Worm (Caenorhabditis elegans) whole organism, L2 larva: ENCODE data around the gene sru-9.

Experiments used
- alr-1 ChIP-seq: fragments of 150-350 bp; optimal IDR thresholded peaks from 2 replicates; lab custom pipeline; 2014; ENCODE audit warnings: missing biosample characterization, missing genetic modification characterization
- aly-2 ChIP-seq: fragments of 150-350 bp; optimal IDR thresholded peaks from 2 replicates; lab custom pipeline; 2014; ENCODE audit warnings: missing biosample characterization, missing genetic modification characterization
- ceh-16 ChIP-seq: fragments of 150-350 bp; optimal IDR thresholded peaks from 2 replicates; lab custom pipeline; 2014; ENCODE audit warnings: missing biosample characterization, missing genetic modification characterization
- ceh-82 ChIP-seq: fragments of 150-350 bp; optimal IDR thresholded peaks from 2 replicates; lab custom pipeline; 2014; ENCODE audit warnings: missing biosample characterization, missing genetic modification characterization
- elt-1 ChIP-seq: fragments of 150-350 bp; optimal IDR thresholded peaks from 2 replicates; lab custom pipeline; 2014; ENCODE audit warnings: missing biosample characterization, missing genetic modification characterization
- elt-3 ChIP-seq: sonication (generic microtip); optimal IDR thresholded peaks from 2 replicates; lab custom pipeline; 2017; ENCODE audit warnings: missing biosample characterization, missing genetic modification characterization
- fos-1 ChIP-seq: fragments of 150-350 bp; optimal IDR thresholded peaks from 2 replicates; lab custom pipeline; 2014; ENCODE audit warnings: missing biosample characterization, missing genetic modification characterization
- gmeb-1 ChIP-seq: fragments of 150-350 bp; optimal IDR thresholded peaks from 2 replicates; lab custom pipeline; 2014; ENCODE audit warnings: missing biosample characterization, missing genetic modification characterization
- lin-13 ChIP-seq: fragments of 150-350 bp; optimal IDR thresholded peaks from 2 replicates; lab custom pipeline; 2014; ENCODE audit warnings: missing biosample characterization, missing genetic modification reagents, missing genetic modification characterization
- lin-39 ChIP-seq: fragments of 150-350 bp; optimal IDR thresholded peaks from 2 replicates; lab custom pipeline; 2014; ENCODE audit warnings: missing biosample characterization, missing genetic modification reagents, missing genetic modification characterization
- lsy-2 ChIP-seq, 2 experiments: fragments of 150-350 bp in 1 of 2; sonication (generic microtip) in 1 of 2; optimal IDR thresholded peaks; 2 replicates each; lab custom pipeline; 2014 to 2017; ENCODE audit warnings: missing biosample characterization in 2 of 2, missing genetic modification characterization in 2 of 2
- mdl-1 ChIP-seq, 2 experiments: fragments of 150-350 bp in 1 of 2; sonication (generic microtip) in 1 of 2; optimal IDR thresholded peaks; 2 replicates each; lab custom pipeline; 2017; ENCODE audit warnings: missing biosample characterization in 2 of 2, missing genetic modification characterization in 2 of 2
- nhr-11 ChIP-seq: fragments of 150-350 bp; optimal IDR thresholded peaks from 2 replicates; lab custom pipeline; 2014; ENCODE audit warnings: missing biosample characterization, missing genetic modification characterization
- nhr-129 ChIP-seq: fragments of 150-350 bp; optimal IDR thresholded peaks from 2 replicates; lab custom pipeline; 2014; ENCODE audit warnings: missing biosample characterization, missing genetic modification characterization
- nhr-21 ChIP-seq: fragments of 150-350 bp; optimal IDR thresholded peaks from 2 replicates; lab custom pipeline; 2014; ENCODE audit warnings: missing biosample characterization, missing genetic modification characterization
- nhr-25 ChIP-seq: fragments of 150-350 bp; sonication (generic microtip); optimal IDR thresholded peaks from 3 replicates; lab custom pipeline; 2014; ENCODE audit warnings: missing biosample characterization, missing genetic modification characterization
- nhr-6 ChIP-seq: fragments of 150-350 bp; optimal IDR thresholded peaks from 2 replicates; lab custom pipeline; 2014; ENCODE audit warnings: missing biosample characterization, missing genetic modification characterization
- skn-1 ChIP-seq: sonication (generic microtip); optimal IDR thresholded peaks from 2 replicates; lab custom pipeline; 2017; ENCODE audit warnings: missing biosample characterization, missing genetic modification characterization
- sma-3 ChIP-seq: sonication (generic microtip); optimal IDR thresholded peaks from 2 replicates; lab custom pipeline; 2016; ENCODE audit warnings: missing genetic modification reagents, missing genetic modification characterization, missing compliant biosample characterization
- snpc-4 ChIP-seq: fragments of 150-350 bp; optimal IDR thresholded peaks from 2 replicates; lab custom pipeline; 2014; ENCODE audit warnings: missing biosample characterization, missing genetic modification characterization
- unc-39 ChIP-seq: fragments of 150-350 bp; optimal IDR thresholded peaks from 2 replicates; lab custom pipeline; 2014; ENCODE audit warnings: missing biosample characterization, missing genetic modification characterization
- unc-55 ChIP-seq: fragments of 150-350 bp; sonication (generic microtip); optimal IDR thresholded peaks from 3 replicates; lab custom pipeline; 2014; ENCODE audit warnings: missing biosample characterization, missing genetic modification reagents, missing genetic modification characterization
- unc-62 ChIP-seq: fragments of 150-350 bp; optimal IDR thresholded peaks from 2 replicates; lab custom pipeline; 2014; ENCODE audit warnings: missing biosample characterization, missing genetic modification reagents, missing genetic modification characterization
- zag-1 ChIP-seq: fragments of 150-350 bp; optimal IDR thresholded peaks from 2 replicates; lab custom pipeline; 2014; ENCODE audit warnings: missing biosample characterization, missing genetic modification characterization

sru-9 gene

ce11 chrIV:13632613-13633012 is 43.8 kb downstream of the sru-9 start:
- TF ChIP-seq lin-39 (tag; lab: Kevin White, UChicago) (no peak), unc-55 (GFP tag; lab: Kevin White, UChicago) (no peak), elt-1 (tag; lab: Kevin White, UChicago) (no peak), alr-1 (no peak), unc-62 (GFP tag; lab: Kevin White, UChicago) (no peak)

- TF ChIP-seq nhr-21 (tag; lab: Kevin White, UChicago) (no peak), unc-55 (GFP tag; lab: Kevin White, UChicago) (no peak), zag-1 (tag; lab: Kevin White, UChicago) (no peak), lin-13 (no peak), fos-1 (tag; lab: Kevin White, UChicago) (no peak), unc-39 (tag; lab: Kevin White, UChicago) (no peak), sma-3 (GFP tag; lab: Kevin White, UChicago) (no peak)
These were observed 44.4 kb downstream of the sru-9 start, which contains the start of gene fbxa-98 for ce11 chrIV:13633165-13633564. TSS of gene fbxa-98 (plus strand) at chrIV:13633407.

ce11 chrIV:13636975-13637374 is 48.2 kb downstream of the sru-9 start, which contains the start of gene C08F11.7:
TSS of gene C08F11.7 (plus strand) at chrIV:13637275.
- no peak for TF ChIP-seq nhr-129 (tag; lab: Kevin White, UChicago)
- TF ChIP-seq aly-2 = no peak
- no peak for TF ChIP-seq fos-1 (tag; lab: Kevin White, UChicago)
- TF ChIP-seq unc-62 (GFP tag; lab: Kevin White, UChicago) = no peak
- TF ChIP-seq mdl-1 (tag; optimal IDR thresholded peaks at IDR 0.05; lab: Kevin White, UChicago) = no peak
- no peak for TF ChIP-seq nhr-21 (tag; lab: Kevin White, UChicago)
- TF ChIP-seq snpc-4 (tag; lab: Kevin White, UChicago) = no peak
- no peak for TF ChIP-seq lin-39 (tag; lab: Kevin White, UChicago)
- TF ChIP-seq ceh-82 (tag; lab: Kevin White, UChicago) = no peak
- TF ChIP-seq nhr-6 (tag; lab: Kevin White, UChicago) = no peak
- TF ChIP-seq nhr-25 (tag; lab: Kevin White, UChicago) = no peak
- no peak for TF ChIP-seq unc-55 (GFP tag; lab: Kevin White, UChicago)
- no peak for TF ChIP-seq elt-3 (tag; lab: Kevin White, UChicago)
- no peak for TF ChIP-seq unc-39 (tag; lab: Kevin White, UChicago)
- no peak for TF ChIP-seq lsy-2 (tag; optimal IDR thresholded peaks at IDR 0.05; lab: Kevin White, UChicago)
- no peak for TF ChIP-seq nhr-11 (tag; lab: Kevin White, UChicago)
- no peak for TF ChIP-seq ceh-16

- TF ChIP-seq nhr-6 (tag; lab: Kevin White, UChicago) (no peak), fos-1 (tag; lab: Kevin White, UChicago) (peak; percentile 73), gmeb-1 (peak; percentile 15), skn-1 (peak; percentile 68)
These were observed 50.2 kb downstream of the sru-9 start, which contains the start of gene ugt-22 for ce11 chrIV:13639027-13639426. TSS of gene ugt-22 (plus strand) at chrIV:13639260.
